Fruit fly (Drosophila melanogaster) whole organism, embryonic: Measurements from ENCODE around the gene CG33120.

ENCODE experiments used
- Adf1 ChIP-seq: fragments of 200-800 bp; sonication (Bioruptor generic); IDR thresholded peaks from 2 replicates; pipeline ENCODE4 v1.3.6; 2022; ENCODE audit warnings: missing biosample characterization, missing genetic modification characterization
- Atf-2 ChIP-seq: fragments of 200-800 bp; sonication (Bioruptor generic); optimal IDR thresholded peaks from 2 replicates; lab custom pipeline; 2016; ENCODE audit warnings: missing biosample characterization, missing genetic modification characterization
- Bgb ChIP-seq: fragments of 200-800 bp; sonication (Bioruptor generic); IDR thresholded peaks from 2 replicates; pipeline ENCODE4 v1.3.6; 2022; ENCODE audit warnings: missing biosample characterization, missing genetic modification characterization; ENCODE audit not compliant: partially characterized antibody
- CG11093 ChIP-seq: fragments of 200-800 bp; sonication (Bioruptor generic); IDR thresholded peaks from 3 replicates; pipeline ENCODE4 v1.3.6; 2022; ENCODE audit warnings: missing biosample characterization, missing genetic modification characterization
- CG11695 ChIP-seq: fragments of 200-800 bp; sonication (Bioruptor generic); IDR thresholded peaks from 3 replicates; pipeline ENCODE4 v1.3.6; 2022; ENCODE audit warnings: missing biosample characterization, missing genetic modification characterization
- CG12104 ChIP-seq: fragments of 200-800 bp; sonication (Bioruptor generic); optimal IDR thresholded peaks from 3 replicates; lab custom pipeline; 2016; ENCODE audit warnings: missing biosample characterization, missing genetic modification characterization
- CG12391 ChIP-seq: fragments of 200-800 bp; sonication (Bioruptor generic); optimal IDR thresholded peaks from 3 replicates; lab custom pipeline; 2018; ENCODE audit warnings: missing biosample characterization, mild to moderate bottlenecking, missing genetic modification characterization, moderate library complexity
- CG12769 ChIP-seq: fragments of 200-800 bp; sonication (Bioruptor generic); optimal IDR thresholded peaks from 2 replicates; lab custom pipeline; 2019; ENCODE audit warnings: missing biosample characterization, mild to moderate bottlenecking, missing genetic modification characterization, moderate library complexity
- CG13424 ChIP-seq: fragments of 200-800 bp; sonication (Bioruptor generic); optimal IDR thresholded peaks from 2 replicates; lab custom pipeline; 2019; ENCODE audit warnings: missing biosample characterization, mild to moderate bottlenecking, missing genetic modification characterization, moderate library complexity
- CG13894 ChIP-seq: fragments of 200-800 bp; sonication (Bioruptor generic); optimal IDR thresholded peaks from 3 replicates; lab custom pipeline; 2018; ENCODE audit warnings: missing biosample characterization, mild to moderate bottlenecking, missing genetic modification characterization, moderate library complexity
- CG14441 ChIP-seq: fragments of 200-800 bp; sonication (Bioruptor generic); IDR thresholded peaks from 2 replicates; pipeline ENCODE4 v1.3.6; 2022; ENCODE audit warnings: missing biosample characterization, missing genetic modification characterization
- CG15601 ChIP-seq: fragments of 200-800 bp; sonication (Bioruptor generic); optimal IDR thresholded peaks from 3 replicates; lab custom pipeline; 2019; ENCODE audit warnings: missing biosample characterization, mild to moderate bottlenecking, missing genetic modification characterization, moderate library complexity
- CG17385 ChIP-seq: fragments of 200-800 bp; sonication (Bioruptor generic); optimal IDR thresholded peaks from 3 replicates; lab custom pipeline; 2018; ENCODE audit warnings: missing biosample characterization, mild to moderate bottlenecking, missing genetic modification characterization
- CG18262 ChIP-seq: fragments of 200-800 bp; optimal IDR thresholded peaks from 3 replicates; lab custom pipeline; 2019; ENCODE audit warnings: missing biosample characterization, mild to moderate bottlenecking, missing genetic modification characterization, moderate library complexity
- CG34422 ChIP-seq: fragments of 200-800 bp; sonication (Bioruptor generic); IDR thresholded peaks from 3 replicates; pipeline ENCODE4 v1.3.6; 2022; ENCODE audit warnings: missing biosample characterization, missing genetic modification characterization
- CG6791 ChIP-seq: fragments of 200-800 bp; sonication (Bioruptor generic); IDR thresholded peaks from 3 replicates; pipeline ENCODE4 v1.3.6; 2022; ENCODE audit warnings: missing biosample characterization, missing genetic modification characterization; ENCODE audit not compliant: partially characterized antibody
- CHES-1-like ChIP-seq: fragments of 200-800 bp; sonication (Bioruptor generic); optimal IDR thresholded peaks from 2 replicates; lab custom pipeline; 2016; ENCODE audit warnings: missing biosample characterization, missing genetic modification characterization
- CkIIα-i1 ChIP-seq: fragments of 200-800 bp; sonication (Bioruptor generic); IDR thresholded peaks from 2 replicates; pipeline ENCODE4 v1.3.6; 2022; ENCODE audit warnings: missing biosample characterization, missing genetic modification characterization
- CoRest ChIP-seq: fragments of 200-800 bp; sonication (Bioruptor generic); optimal IDR thresholded peaks from 3 replicates; lab custom pipeline; 2018; ENCODE audit warnings: missing biosample characterization, mild to moderate bottlenecking, missing genetic modification characterization, moderate library complexity
- Deaf1 ChIP-seq: fragments of 200-800 bp; optimal IDR thresholded peaks from 3 replicates; lab custom pipeline; 2019; ENCODE audit warnings: missing biosample characterization, mild to moderate bottlenecking, missing genetic modification characterization, moderate library complexity
- Dip2 ChIP-seq: fragments of 200-800 bp; sonication (Bioruptor generic); IDR thresholded peaks from 2 replicates; pipeline ENCODE4 v1.3.6; 2022; ENCODE audit warnings: missing biosample characterization, missing genetic modification characterization
- Fer1 ChIP-seq: fragments of 200-800 bp; sonication (Bioruptor generic); optimal IDR thresholded peaks from 2 replicates; lab custom pipeline; 2017; ENCODE audit warnings: missing biosample characterization, mild to moderate bottlenecking, missing genetic modification characterization
- Hey ChIP-seq: fragments of 200-800 bp; sonication (Bioruptor generic); optimal IDR thresholded peaks from 3 replicates; lab custom pipeline; 2018; ENCODE audit warnings: missing biosample characterization, mild to moderate bottlenecking, missing genetic modification characterization
- HmgD ChIP-seq: fragments of 200-800 bp; sonication (Bioruptor generic); optimal IDR thresholded peaks from 3 replicates; lab custom pipeline; 2016; ENCODE audit warnings: missing biosample characterization, missing genetic modification characterization
- Hr78 ChIP-seq, 2 experiments: fragments of 200-800 bp in 1 of 2; fragments of >200 bp in 1 of 2; sonication (Bioruptor generic) in 1 of 2; optimal IDR thresholded peaks; 2 replicates each; lab custom pipeline; 2017 to 2019; ENCODE audit warnings: missing biosample characterization in 2 of 2, missing genetic modification characterization in 2 of 2, mild to moderate bottlenecking in 1 of 2, moderate library complexity in 1 of 2
- Six4 ChIP-seq: fragments of 200-800 bp; sonication (Bioruptor generic); optimal IDR thresholded peaks from 2 replicates; lab custom pipeline; 2016; ENCODE audit warnings: missing biosample characterization, missing genetic modification characterization
- Spps ChIP-seq: fragments of 200-800 bp; sonication (Bioruptor generic); optimal IDR thresholded peaks from 2 replicates; lab custom pipeline; 2018; ENCODE audit warnings: missing biosample characterization, mild to moderate bottlenecking, missing genetic modification characterization
- YL-1 ChIP-seq: fragments of 200-800 bp; sonication (Bioruptor generic); optimal IDR thresholded peaks from 3 replicates; lab custom pipeline; 2017; ENCODE audit warnings: missing biosample characterization, mild to moderate bottlenecking, missing genetic modification characterization
- amos ChIP-seq: fragments of 200-800 bp; sonication (Bioruptor generic); IDR thresholded peaks from 2 replicates; pipeline ENCODE4 v1.3.6; 2022; ENCODE audit warnings: missing biosample characterization, missing genetic modification characterization; ENCODE audit not compliant: partially characterized antibody
- cas ChIP-seq: fragments of 200-800 bp; sonication (Bioruptor generic); IDR thresholded peaks from 2 replicates; pipeline ENCODE4 v1.3.6; 2022; ENCODE audit warnings: missing biosample characterization, missing genetic modification characterization
- cg ChIP-seq: fragments of 200-800 bp; sonication (Bioruptor generic); optimal IDR thresholded peaks from 3 replicates; lab custom pipeline; 2019; ENCODE audit warnings: missing biosample characterization, mild to moderate bottlenecking, missing genetic modification characterization, moderate library complexity
- chm ChIP-seq: fragments of 200-800 bp; sonication (Bioruptor generic); IDR thresholded peaks from 2 replicates; pipeline ENCODE4 v1.3.6; 2022; ENCODE audit warnings: missing biosample characterization, missing genetic modification characterization
- crol ChIP-seq: fragments of 200-800 bp; sonication (Bioruptor generic); IDR thresholded peaks from 2 replicates; pipeline ENCODE4 v1.3.6; 2022; ENCODE audit warnings: missing biosample characterization, missing genetic modification characterization
- grn ChIP-seq: fragments of 200-800 bp; sonication (Bioruptor generic); optimal IDR thresholded peaks from 3 replicates; lab custom pipeline; 2017; ENCODE audit warnings: missing biosample characterization, missing genetic modification characterization
- gro ChIP-seq: fragments of 200-800 bp; sonication (Bioruptor generic); optimal IDR thresholded peaks from 2 replicates; lab custom pipeline; 2016; ENCODE audit warnings: missing biosample characterization, missing genetic modification characterization
- her ChIP-seq: fragments of 200-800 bp; sonication (Bioruptor generic); optimal IDR thresholded peaks from 2 replicates; lab custom pipeline; 2016; ENCODE audit warnings: missing biosample characterization, missing genetic modification characterization
- jing ChIP-seq: fragments of 200-800 bp; sonication (Bioruptor generic); optimal IDR thresholded peaks from 2 replicates; lab custom pipeline; 2018; ENCODE audit warnings: missing biosample characterization, mild to moderate bottlenecking, missing genetic modification characterization
- ken ChIP-seq: fragments of 200-800 bp; sonication (Bioruptor generic); IDR thresholded peaks from 3 replicates; pipeline ENCODE4 v1.3.6; 2022; ENCODE audit warnings: missing biosample characterization, missing genetic modification characterization
- nerfin-2 ChIP-seq: fragments of 200-800 bp; sonication (Bioruptor generic); IDR thresholded peaks from 2 replicates; pipeline ENCODE4 v1.3.6; 2022; ENCODE audit warnings: missing biosample characterization, missing genetic modification characterization; ENCODE audit not compliant: partially characterized antibody
- otp ChIP-seq: fragments of 200-800 bp; sonication (Bioruptor generic); IDR thresholded peaks from 3 replicates; pipeline ENCODE4, ENCODE4 v1.3.6; 2022; ENCODE audit warnings: missing biosample characterization, missing genetic modification characterization
- pfk ChIP-seq: fragments of 200-800 bp; sonication (Bioruptor generic); optimal IDR thresholded peaks from 2 replicates; lab custom pipeline; 2018; ENCODE audit warnings: missing biosample characterization, mild to moderate bottlenecking, missing genetic modification characterization, moderate library complexity
- prd ChIP-seq, 3 experiments: fragments of >200 bp in 2 of 3; fragments of 200-800 bp in 1 of 3; sonication (Bioruptor generic) in 1 of 3; optimal IDR thresholded peaks in 2 of 3; IDR thresholded peaks in 1 of 3; 2 replicates in 2 of 3; 3 replicates in 1 of 3; pipeline versions ENCODE4 v1.3.6 to Lab custom; 2017 to 2022; ENCODE audit warnings: missing biosample characterization in 1 of 3, missing genetic modification characterization in 1 of 3
- salm ChIP-seq: fragments of 200-800 bp; sonication (Bioruptor generic); optimal IDR thresholded peaks from 2 replicates; lab custom pipeline; 2018; ENCODE audit warnings: missing biosample characterization, mild to moderate bottlenecking, missing genetic modification characterization
- shn ChIP-seq: fragments of 200-800 bp; sonication (Bioruptor generic); optimal IDR thresholded peaks from 3 replicates; lab custom pipeline; 2016; ENCODE audit warnings: missing biosample characterization, missing genetic modification characterization
- sima ChIP-seq: fragments of 200-800 bp; sonication (Bioruptor generic); optimal IDR thresholded peaks from 2 replicates; lab custom pipeline; 2016; ENCODE audit warnings: missing biosample characterization, missing genetic modification characterization
- tx ChIP-seq: fragments of 200-800 bp; sonication (Bioruptor generic); optimal IDR thresholded peaks from 2 replicates; lab custom pipeline; 2016; ENCODE audit warnings: missing biosample characterization, missing genetic modification characterization
- wor ChIP-seq: fragments of 200-800 bp; sonication (Bioruptor generic); IDR thresholded peaks from 2 replicates; pipeline ENCODE4 v1.3.6; 2022; ENCODE audit warnings: missing biosample characterization, missing genetic modification characterization
- zfh2 ChIP-seq: fragments of 200-800 bp; sonication (Bioruptor generic); optimal IDR thresholded peaks from 2 replicates; lab custom pipeline; 2016; ENCODE audit warnings: missing biosample characterization, missing genetic modification characterization

CG33120 gene

DNA sequence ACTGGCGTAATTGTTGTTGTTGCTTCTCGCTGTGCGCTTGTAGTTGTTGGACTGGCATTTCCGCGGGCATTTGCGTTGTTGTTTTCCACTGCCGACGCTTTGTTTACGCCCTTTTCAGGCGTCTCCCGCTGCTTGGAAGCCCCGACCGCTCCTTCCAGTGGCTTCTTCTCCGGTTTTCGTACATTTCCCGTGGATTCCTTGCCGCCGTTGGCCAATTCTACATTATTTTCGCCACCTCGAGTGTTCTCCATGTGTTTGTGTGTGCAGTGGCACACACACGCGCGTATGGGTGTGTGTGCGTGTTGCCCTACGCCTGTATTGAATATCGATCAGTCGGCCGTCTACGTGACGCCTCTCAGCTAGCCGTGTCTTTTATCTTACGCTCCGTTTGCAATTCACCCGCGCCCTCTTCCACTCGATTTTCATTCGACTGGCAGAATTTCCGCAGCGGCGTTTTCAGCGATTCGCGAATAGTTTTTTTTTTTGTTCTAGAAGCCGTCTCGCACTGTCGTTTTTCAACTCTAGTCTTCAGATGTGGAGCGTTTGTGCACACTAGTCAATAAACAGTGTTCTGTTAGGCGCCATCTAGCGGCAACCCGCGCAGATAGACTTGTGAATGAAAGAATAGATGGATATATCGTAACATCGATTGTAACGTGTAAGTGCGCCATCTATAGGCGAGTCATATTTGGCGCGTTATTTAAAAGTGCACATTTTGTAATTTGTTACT is 5.1 kb downstream of the CG33120 start, which contains the start of gene CG10600 (continued):
- peak; percentile 74 for TF ChIP-seq Atf-2
- peak; percentile 84 for TF ChIP-seq tx (GFP tag; lab: Kevin White, UChicago)
- TF ChIP-seq sima (GFP tag; lab: Kevin White, UChicago): peak; percentile 34
- no peak for TF ChIP-seq prd (optimal IDR thresholded peaks at IDR 0.05; lab: Kevin White, UChicago)
- peak; percentile 54; the same call in 2 of the 3 replicates for TF ChIP-seq prd (GFP tag; IDR thresholded peaks at IDR 0.05; lab: Robert Waterston, UW)
- TF ChIP-seq Bgb (GFP tag; lab: Robert Waterston, UW): peak; percentile 92
- no peak for TF ChIP-seq salm (tag; lab: Kevin White, UChicago)
- TF ChIP-seq gro (GFP tag; lab: Kevin White, UChicago): peak; percentile 85
- TF ChIP-seq jing: peak; percentile 13
- TF ChIP-seq pfk (GFP tag; lab: Kevin White, UChicago): peak; percentile 4
- peak; percentile 72 for TF ChIP-seq CoRest
- TF ChIP-seq CG12391: peak; percentile 62
- peak; percentile 89 for TF ChIP-seq her (GFP tag; lab: Kevin White, UChicago)
- TF ChIP-seq Adf1 (GFP tag; lab: Robert Waterston, UW): peak; percentile 51
- TF ChIP-seq Dip2 (GFP tag; lab: Robert Waterston, UW): peak; percentile 84
- TF ChIP-seq otp (GFP tag; lab: Robert Waterston, UW): peak; percentile 75; the same call in 2 of the 3 replicates
- no peak for TF ChIP-seq Deaf1
- TF ChIP-seq CG34422 (GFP tag; lab: Robert Waterston, UW): peak; percentile 92
- peak; percentile 68 for TF ChIP-seq CG17385
- peak; percentile 83 for TF ChIP-seq CG13894 (tag; lab: Kevin White, UChicago)
- peak; percentile 99 for TF ChIP-seq cg (GFP tag; lab: Kevin White, UChicago)
- TF ChIP-seq nerfin-2 (GFP tag; lab: Robert Waterston, UW): peak; percentile 66
- peak; percentile 45; the same call in 1 of the 2 replicates for TF ChIP-seq chm (GFP tag; lab: Robert Waterston, UW)
- TF ChIP-seq amos (GFP tag; lab: Robert Waterston, UW): peak; percentile 92
- peak; percentile 97 for TF ChIP-seq CHES-1-like (GFP tag; lab: Kevin White, UChicago)
- no peak for TF ChIP-seq CkIIα-i1
- peak; percentile 19 for TF ChIP-seq Spps
- peak; percentile 78 for TF ChIP-seq CG15601
- peak; percentile 97 for TF ChIP-seq CG6791
- peak; percentile 87 for TF ChIP-seq shn
- TF ChIP-seq CG18262 (tag; lab: Kevin White, UChicago): peak; percentile 53
- TF ChIP-seq YL-1: peak; percentile 98
- TF ChIP-seq CG12769: no peak
- TF ChIP-seq CG11093 (GFP tag; lab: Robert Waterston, UW): no peak
- TF ChIP-seq Fer1 (GFP tag; lab: Kevin White, UChicago): peak; percentile 88
- TF ChIP-seq CG13424: peak; percentile 61
- TF ChIP-seq crol (GFP tag; lab: Robert Waterston, UW): no peak
- peak; percentile 97 for TF ChIP-seq HmgD (GFP tag; lab: Kevin White, UChicago)
- TF ChIP-seq ken (GFP tag; lab: Robert Waterston, UW): peak; percentile 74; the same call in 2 of the 3 replicates
- TF ChIP-seq zfh2 (GFP tag; lab: Kevin White, UChicago): peak; percentile 91
- peak; percentile 52 for TF ChIP-seq grn
- peak; percentile 56 for TF ChIP-seq CG12104 (GFP tag; lab: Kevin White, UChicago)
- TF ChIP-seq CG14441: peak; percentile 63
- peak; percentile 69 for TF ChIP-seq Six4 (GFP tag; lab: Kevin White, UChicago)
- TF ChIP-seq Hr78 (GFP tag; optimal IDR thresholded peaks at IDR 0.05; lab: Kevin White, UChicago): no peak
- 0 out of 2 replicates have a peak, but pooled peaks have one; percentile 12 for TF ChIP-seq wor (GFP tag; lab: Robert Waterston, UW)
- peak; percentile 54; the same call in 1 of the 2 replicates for TF ChIP-seq cas (GFP tag; lab: Robert Waterston, UW)
- 0 out of 3 replicates have a peak, but pooled peaks have one; percentile 11 for TF ChIP-seq CG11695 (GFP tag; lab: Robert Waterston, UW)
- no peak for TF ChIP-seq Hey (tag; lab: Kevin White, UChicago)
